Worm (Caenorhabditis elegans): ENCODE data around the gene skr-17.

Gene skr-17

ce11 chrII:7772411-7772810 lies 10.9 kb upstream of the skr-17 start, which contains the start of gene C06A8.6:
TSS of gene C06A8.6 (plus strand) at chrII:7772499.
- TF ChIP-seq lsy-2 (tag; optimal IDR thresholded peaks at IDR 0.05): no peak
- no peak for TF ChIP-seq nhr-11 (tag; optimal IDR thresholded peaks at IDR 0.05)
- no peak for TF ChIP-seq sma-3 (GFP tag; optimal IDR thresholded peaks at IDR 0.05)
- no peak for TF ChIP-seq ceh-16 (tag; optimal IDR thresholded peaks at IDR 0.05)
- no peak for TF ChIP-seq skn-1 (tag; optimal IDR thresholded peaks at IDR 0.05)
- TF ChIP-seq elt-1 (tag; optimal IDR thresholded peaks at IDR 0.05): no peak
- no peak for TF ChIP-seq unc-55 (GFP tag; optimal IDR thresholded peaks at IDR 0.05)
- TF ChIP-seq ZK546.5 (tag; optimal IDR thresholded peaks at IDR 0.05): no peak
- TF ChIP-seq lin-39 (tag; optimal IDR thresholded peaks at IDR 0.05): no peak
- no peak for TF ChIP-seq ama-1 (optimal IDR thresholded peaks at IDR 0.05)
- TF ChIP-seq dmd-4 (tag; optimal IDR thresholded peaks at IDR 0.05): no peak
- TF ChIP-seq nhr-12 (tag; optimal IDR thresholded peaks at IDR 0.05): no peak
- TF ChIP-seq crh-2 (tag; optimal IDR thresholded peaks at IDR 0.05): no peak
- TF ChIP-seq nhr-6 (tag; optimal IDR thresholded peaks at IDR 0.05): no peak
- TF ChIP-seq lin-13 (GFP tag; optimal IDR thresholded peaks at IDR 0.05): no peak
- no peak for TF ChIP-seq nhr-25 (tag; optimal IDR thresholded peaks at IDR 0.05)
- TF ChIP-seq fos-1 (tag; optimal IDR thresholded peaks at IDR 0.05): no peak
- TF ChIP-seq nhr-237 (tag; optimal IDR thresholded peaks at IDR 0.05): no peak
- no peak for TF ChIP-seq zag-1 (tag; optimal IDR thresholded peaks at IDR 0.05)
- no peak for TF ChIP-seq F13H6.1 (tag; optimal IDR thresholded peaks at IDR 0.05)

ce11 chrII:7773427-7773993 lies 9.8 kb upstream of the skr-17 start:
- TF ChIP-seq nhr-11 (tag; optimal IDR thresholded peaks at IDR 0.05) (no peak), sma-3 (GFP tag; optimal IDR thresholded peaks at IDR 0.05) (peak; percentile 20), zag-1 (tag; optimal IDR thresholded peaks at IDR 0.05) (no peak), F13H6.1 (tag; optimal IDR thresholded peaks at IDR 0.05) (no peak), nhr-25 (tag; optimal IDR thresholded peaks at IDR 0.05) (peak; percentile 33), alr-1 (tag; optimal IDR thresholded peaks at IDR 0.05) (no peak)

ce11 chrII:7776232-7776631 lies 7.1 kb upstream of the skr-17 start:
- TF ChIP-seq blmp-1 (tag; optimal IDR thresholded peaks at IDR 0.05; ENCODE audit: insufficient read depth) (no peak), nhr-25 (tag; optimal IDR thresholded peaks at IDR 0.05) (peak; percentile 21), peb-1 (tag; optimal IDR thresholded peaks at IDR 0.05) (no peak), nhr-77 (tag; optimal IDR thresholded peaks at IDR 0.05) (no peak)

ce11 chrII:7776715-7777114 lies 6.6 kb upstream of the skr-17 start:
- TF ChIP-seq snpc-4 (tag; optimal IDR thresholded peaks at IDR 0.05) (no peak), crh-2 (tag; optimal IDR thresholded peaks at IDR 0.05) (peak; percentile 50), blmp-1 (tag; optimal IDR thresholded peaks at IDR 0.05; ENCODE audit: insufficient read depth) (no peak), egl-27 (tag; optimal IDR thresholded peaks at IDR 0.05) (peak; percentile 29), lsy-2 (tag; optimal IDR thresholded peaks at IDR 0.05) (no peak), unc-62 (GFP tag; optimal IDR thresholded peaks at IDR 0.05) (no peak), ama-1 (optimal IDR thresholded peaks at IDR 0.05) (no peak), fos-1 (tag; optimal IDR thresholded peaks at IDR 0.05) (peak; percentile 82), aly-2 (tag; optimal IDR thresholded peaks at IDR 0.05) (no peak), nhr-21 (tag; optimal IDR thresholded peaks at IDR 0.05) (peak; percentile 2), gmeb-1 (tag; optimal IDR thresholded peaks at IDR 0.05) (peak; percentile 12), sma-3 (GFP tag; optimal IDR thresholded peaks at IDR 0.05) (peak; percentile 2), sma-9 (GFP tag; optimal IDR thresholded peaks at IDR 0.05) (peak; percentile 85), sma-9 (tag; optimal IDR thresholded peaks at IDR 0.05) (no peak)

ce11 chrII:7777320-7777978 lies 5.9 kb upstream of the skr-17 start, which contains the start of gene mthf-1:
TSS of gene mthf-1 (minus strand) at chrII:7777823.
- TF ChIP-seq nhr-25 (tag; optimal IDR thresholded peaks at IDR 0.05) (peak; percentile 26), lsy-2 (tag; optimal IDR thresholded peaks at IDR 0.05) (peak in 1 of 2 experiments; percentile 5), F13H6.1 (tag; optimal IDR thresholded peaks at IDR 0.05) (peak; percentile 24), crh-2 (tag; optimal IDR thresholded peaks at IDR 0.05) (peak; percentile 47), fos-1 (tag; optimal IDR thresholded peaks at IDR 0.05) (peak; percentile 65), sma-9 (GFP tag; optimal IDR thresholded peaks at IDR 0.05) (peak; percentile 71), sma-9 (tag; optimal IDR thresholded peaks at IDR 0.05) (no peak), sma-3 (GFP tag; optimal IDR thresholded peaks at IDR 0.05) (peak; percentile 37), nhr-21 (tag; optimal IDR thresholded peaks at IDR 0.05) (peak; percentile 45), gmeb-1 (tag; optimal IDR thresholded peaks at IDR 0.05) (no peak), lin-11 (tag; optimal IDR thresholded peaks at IDR 0.05) (no peak), aly-2 (tag; optimal IDR thresholded peaks at IDR 0.05) (no peak)

Data from whole organism, L2 larva.